Fruit fly (Drosophila melanogaster) whole organism, prepupa: ENCODE results near the gene Dyro.
A peak's percentile ranks its signal among the peaks of the same experiment; 100 is the strongest.

Source experiments
- Blimp-1 ChIP-seq: fragments of 200-800 bp; sonication (Bioruptor generic); optimal IDR thresholded peaks from 3 replicates; lab custom pipeline; 2017; ENCODE audit warnings: missing biosample characterization, missing genetic modification characterization, mild to moderate bottlenecking, moderate library complexity, missing genetic modification reagents
- CG10631 ChIP-seq: fragments of 200-800 bp; sonication (Bioruptor generic); optimal IDR thresholded peaks from 2 replicates; lab custom pipeline; 2016; ENCODE audit warnings: missing biosample characterization, missing genetic modification characterization
- CG10669 ChIP-seq: fragments of 200-800 bp; sonication (Bioruptor generic); optimal IDR thresholded peaks from 3 replicates; lab custom pipeline; 2018; ENCODE audit warnings: missing biosample characterization, mild to moderate bottlenecking, missing genetic modification characterization, moderate library complexity
- CG11294 ChIP-seq: fragments of 200-800 bp; sonication (Bioruptor generic); IDR thresholded peaks from 2 replicates; pipeline ENCODE4 v1.3.6; 2022; ENCODE audit warnings: missing biosample characterization, missing genetic modification characterization
- CG11762 ChIP-seq: fragments of 200-800 bp; sonication (Bioruptor generic); optimal IDR thresholded peaks from 3 replicates; lab custom pipeline; 2016; ENCODE audit warnings: missing biosample characterization, missing genetic modification characterization; ENCODE audit not compliant: insufficient read depth
- CG15336 ChIP-seq: fragments of 200-800 bp; sonication (Bioruptor generic); IDR thresholded peaks from 2 replicates; pipeline ENCODE4 v1.3.6; 2022; ENCODE audit warnings: missing biosample characterization, missing genetic modification characterization
- CG1621 ChIP-seq: fragments of 200-800 bp; sonication (Bioruptor generic); optimal IDR thresholded peaks from 3 replicates; lab custom pipeline; 2018; ENCODE audit warnings: missing biosample characterization, mild to moderate bottlenecking, missing genetic modification characterization
- CG16779 ChIP-seq: fragments of 200-800 bp; sonication (Bioruptor generic); optimal IDR thresholded peaks from 3 replicates; lab custom pipeline; 2017; ENCODE audit warnings: missing biosample characterization, mild to moderate bottlenecking, missing genetic modification characterization
- CG3032 ChIP-seq: fragments of 200-800 bp; optimal IDR thresholded peaks from 2 replicates; lab custom pipeline; 2019; ENCODE audit warnings: missing biosample characterization, mild to moderate bottlenecking, missing genetic modification characterization, moderate library complexity
- CG31627 ChIP-seq: fragments of 200-800 bp; sonication (Bioruptor generic); optimal IDR thresholded peaks from 3 replicates; lab custom pipeline; 2016; ENCODE audit warnings: missing biosample characterization, missing genetic modification characterization
- CG32006 ChIP-seq: fragments of 200-800 bp; sonication (Bioruptor generic); optimal IDR thresholded peaks from 3 replicates; lab custom pipeline; 2017; ENCODE audit warnings: missing biosample characterization, mild to moderate bottlenecking, missing genetic modification characterization
- CG34406 ChIP-seq: fragments of 200-800 bp; sonication (Bioruptor generic); optimal IDR thresholded peaks from 3 replicates; lab custom pipeline; 2016; ENCODE audit warnings: missing biosample characterization, missing genetic modification characterization
- CG3919 ChIP-seq: fragments of 200-800 bp; sonication (Bioruptor generic); optimal IDR thresholded peaks from 3 replicates; lab custom pipeline; 2016; ENCODE audit warnings: missing biosample characterization, missing genetic modification characterization
- CG6854 ChIP-seq: fragments of 200-800 bp; sonication (Bioruptor generic); optimal IDR thresholded peaks from 2 replicates; lab custom pipeline; 2017; ENCODE audit warnings: missing biosample characterization, mild to moderate bottlenecking, missing genetic modification characterization
- CG7368 ChIP-seq: fragments of 200-800 bp; sonication (Bioruptor generic); optimal IDR thresholded peaks from 3 replicates; lab custom pipeline; 2016; ENCODE audit warnings: missing biosample characterization, missing genetic modification characterization
- CG8319 ChIP-seq: fragments of 200-800 bp; sonication (Bioruptor generic); optimal IDR thresholded peaks from 3 replicates; lab custom pipeline; 2016; ENCODE audit warnings: missing biosample characterization, missing genetic modification characterization
- CG9139 ChIP-seq: fragments of 200-800 bp; sonication (Bioruptor generic); optimal IDR thresholded peaks from 3 replicates; lab custom pipeline; 2017; ENCODE audit warnings: missing biosample characterization, mild to moderate bottlenecking, missing genetic modification characterization
- Eip75B ChIP-seq: fragments of 200-800 bp; sonication (Bioruptor generic); optimal IDR thresholded peaks from 3 replicates; lab custom pipeline; 2016; ENCODE audit warnings: missing biosample characterization, missing genetic modification characterization
- Eip78C ChIP-seq: fragments of 200-800 bp; sonication (Bioruptor generic); peaks from one replicate; lab custom pipeline; 2016; ENCODE audit warnings: missing biosample characterization, missing genetic modification characterization
- Eip93F ChIP-seq: fragments of 200-800 bp; sonication (Bioruptor generic); optimal IDR thresholded peaks from 2 replicates; lab custom pipeline; 2016; ENCODE audit warnings: missing biosample characterization, mild to moderate bottlenecking, missing genetic modification characterization
- Ets96B ChIP-seq: fragments of 200-800 bp; optimal IDR thresholded peaks from 2 replicates; lab custom pipeline; 2019; ENCODE audit warnings: missing biosample characterization, mild to moderate bottlenecking, missing genetic modification characterization, moderate library complexity
- Gug ChIP-seq: fragments of 200-800 bp; sonication (Bioruptor generic); IDR thresholded peaks from 2 replicates; pipeline ENCODE4 v1.3.6; 2022; ENCODE audit warnings: missing biosample characterization, missing genetic modification characterization
- Hr39 ChIP-seq: fragments of 200-800 bp; sonication (Bioruptor generic); optimal IDR thresholded peaks from 2 replicates; lab custom pipeline; 2016; ENCODE audit warnings: missing biosample characterization, missing genetic modification characterization
- Hr4 ChIP-seq: fragments of 200-800 bp; sonication (Bioruptor generic); optimal IDR thresholded peaks from 3 replicates; lab custom pipeline; 2016; ENCODE audit warnings: missing biosample characterization, missing genetic modification characterization
- Lpt ChIP-seq: fragments of 200-800 bp; sonication (Bioruptor generic); optimal IDR thresholded peaks from 3 replicates; lab custom pipeline; 2016; ENCODE audit warnings: missing biosample characterization, missing genetic modification characterization
- OdsH ChIP-seq: fragments of 200-800 bp; sonication (Bioruptor generic); optimal IDR thresholded peaks from 3 replicates; lab custom pipeline; 2016; ENCODE audit warnings: missing biosample characterization, missing genetic modification characterization
- Smox ChIP-seq: fragments of 200-800 bp; sonication (Bioruptor generic); optimal IDR thresholded peaks from 3 replicates; lab custom pipeline; 2016; ENCODE audit warnings: missing biosample characterization, missing genetic modification characterization
- Sox102F ChIP-seq: fragments of 200-800 bp; sonication (Bioruptor generic); optimal IDR thresholded peaks from 2 replicates; lab custom pipeline; 2016; ENCODE audit warnings: missing biosample characterization, mild to moderate bottlenecking, missing genetic modification characterization
- Sox14 ChIP-seq: fragments of 200-800 bp; sonication (Bioruptor generic); optimal IDR thresholded peaks from 3 replicates; lab custom pipeline; 2016; ENCODE audit warnings: missing biosample characterization, missing genetic modification characterization
- Sox15 ChIP-seq: fragments of 200-800 bp; sonication (Bioruptor generic); optimal IDR thresholded peaks from 3 replicates; lab custom pipeline; 2016; ENCODE audit warnings: missing biosample characterization, missing genetic modification characterization
- achi ChIP-seq: fragments of 200-800 bp; sonication (Bioruptor generic); optimal IDR thresholded peaks from 3 replicates; lab custom pipeline; 2016; ENCODE audit warnings: missing biosample characterization, missing genetic modification characterization
- acj6 ChIP-seq: fragments of 200-800 bp; sonication (Bioruptor generic); optimal IDR thresholded peaks from 3 replicates; lab custom pipeline; 2016; ENCODE audit warnings: missing biosample characterization, missing genetic modification characterization
- cyc ChIP-seq: fragments of 200-800 bp; sonication (Bioruptor generic); optimal IDR thresholded peaks from 3 replicates; lab custom pipeline; 2016; ENCODE audit warnings: missing biosample characterization, missing genetic modification characterization
- dsx ChIP-seq: fragments of 200-800 bp; optimal IDR thresholded peaks from 3 replicates; lab custom pipeline; 2019; ENCODE audit warnings: missing biosample characterization, mild to moderate bottlenecking, missing genetic modification characterization, moderate library complexity; ENCODE audit not compliant: poor library complexity, severe bottlenecking
- eg ChIP-seq: fragments of 200-800 bp; sonication (Bioruptor generic); IDR thresholded peaks from 3 replicates; pipeline ENCODE4 v1.3.6; 2022; ENCODE audit warnings: missing biosample characterization, missing genetic modification characterization
- esn ChIP-seq: fragments of 200-800 bp; sonication (Bioruptor generic); optimal IDR thresholded peaks from 2 replicates; lab custom pipeline; 2016; ENCODE audit warnings: missing biosample characterization, mild to moderate bottlenecking, missing genetic modification characterization, moderate library complexity
- fd59A ChIP-seq: fragments of 200-800 bp; sonication (Bioruptor generic); optimal IDR thresholded peaks from 2 replicates; lab custom pipeline; 2017; ENCODE audit warnings: missing biosample characterization, mild to moderate bottlenecking, missing genetic modification characterization, missing genetic modification reagents
- fkh ChIP-seq: fragments of 200-800 bp; sonication (Bioruptor generic); optimal IDR thresholded peaks from 3 replicates; lab custom pipeline; 2017; ENCODE audit warnings: missing biosample characterization, mild to moderate bottlenecking, missing genetic modification characterization, moderate library complexity
- lz ChIP-seq: fragments of 200-800 bp; sonication (Bioruptor generic); optimal IDR thresholded peaks from 3 replicates; lab custom pipeline; 2016; ENCODE audit warnings: missing biosample characterization, missing genetic modification characterization
- pdm3 ChIP-seq: fragments of 200-800 bp; sonication (Bioruptor generic); optimal IDR thresholded peaks from 3 replicates; lab custom pipeline; 2016; ENCODE audit warnings: missing biosample characterization, missing genetic modification characterization
- salr ChIP-seq, 2 experiments: fragments of 200-800 bp; sonication (Bioruptor generic); optimal IDR thresholded peaks; 3 replicates each; lab custom pipeline; 2016 to 2018; ENCODE audit warnings: missing biosample characterization in 2 of 2, missing genetic modification characterization in 2 of 2, mild to moderate bottlenecking in 1 of 2
- spab ChIP-seq: fragments of 200-800 bp; sonication (Bioruptor generic); optimal IDR thresholded peaks from 2 replicates; lab custom pipeline; 2017; ENCODE audit warnings: missing biosample characterization, mild to moderate bottlenecking, missing genetic modification characterization, missing genetic modification reagents
- ss ChIP-seq, 2 experiments: fragments of 200-800 bp; sonication (Bioruptor generic); optimal IDR thresholded peaks; 2 replicates in 1 of 2; 3 replicates in 1 of 2; lab custom pipeline; 2017 to 2018; ENCODE audit warnings: mild to moderate bottlenecking in 2 of 2, missing biosample characterization in 2 of 2, missing genetic modification characterization in 2 of 2, moderate library complexity in 1 of 2
- svp ChIP-seq: fragments of 200-800 bp; sonication (Bioruptor generic); peaks from one replicate; lab custom pipeline; 2016; ENCODE audit warnings: missing biosample characterization, missing genetic modification characterization
- topi ChIP-seq: fragments of 200-800 bp; sonication (Bioruptor generic); optimal IDR thresholded peaks from 3 replicates; lab custom pipeline; 2016; ENCODE audit warnings: missing biosample characterization, missing genetic modification characterization
- vri ChIP-seq: fragments of 200-800 bp; sonication (Bioruptor generic); optimal IDR thresholded peaks from 3 replicates; lab custom pipeline; 2016; ENCODE audit warnings: missing biosample characterization, mild to moderate bottlenecking, missing genetic modification characterization

Dyro gene

dm6 chr3L:11285066-11285465 is 10.7 kb downstream of the Dyro start (continued):
- TF ChIP-seq CG1621 (tag; lab: Kevin White, UChicago) (no peak), CG11294 (no peak; the same call in 1 of the 2 replicates), cyc (GFP tag; lab: Kevin White, UChicago) (no peak), CG34406 (GFP tag; lab: Kevin White, UChicago) (no peak), Sox14 (GFP tag; lab: Kevin White, UChicago) (no peak), spab (GFP tag; lab: Kevin White, UChicago) (no peak), CG3032 (tag; lab: Kevin White, UChicago) (no peak), pdm3 (no peak), Eip93F (GFP tag; lab: Kevin White, UChicago) (no peak), Gug (peak; percentile 69), CG16779 (no peak), svp (GFP tag; lab: Kevin White, UChicago) (no peak), lz (no peak), fd59A (GFP tag; lab: Kevin White, UChicago) (no peak), CG8319 (GFP tag; lab: Kevin White, UChicago) (no peak), esn (GFP tag; lab: Kevin White, UChicago) (no peak), ss (GFP tag; optimal IDR thresholded peaks at IDR 0.05; lab: Kevin White, UChicago) (no peak), Hr39 (no peak), CG7368 (GFP tag; lab: Kevin White, UChicago) (no peak), CG11762 (GFP tag; lab: Kevin White, UChicago) (peak; percentile 25), CG6854 (GFP tag; lab: Kevin White, UChicago) (no peak), CG32006 (no peak), CG15336 (GFP tag; lab: Robert Waterston, UW) (no peak), CG10631 (GFP tag; lab: Kevin White, UChicago) (no peak), Eip75B (GFP tag; lab: Kevin White, UChicago) (no peak), Sox15 (GFP tag; lab: Kevin White, UChicago) (no peak), Smox (GFP tag; lab: Kevin White, UChicago) (no peak), achi (no peak), CG31627 (no peak)

- no peak for TF ChIP-seq Lpt (GFP tag; lab: Kevin White, UChicago)
- TF ChIP-seq Eip78C (GFP tag; lab: Kevin White, UChicago): peak; percentile 26
- no peak for TF ChIP-seq pdm3
- TF ChIP-seq CG7368 (GFP tag; lab: Kevin White, UChicago): no peak
- TF ChIP-seq CG3032 (tag; lab: Kevin White, UChicago): no peak
- no peak for TF ChIP-seq lz
- no peak for TF ChIP-seq dsx (GFP tag; lab: Kevin White, UChicago)
- no peak for TF ChIP-seq vri
- TF ChIP-seq cyc (GFP tag; lab: Kevin White, UChicago): no peak
- TF ChIP-seq CG11762 (GFP tag; lab: Kevin White, UChicago): no peak
- no peak for TF ChIP-seq Blimp-1 (GFP tag; lab: Kevin White, UChicago)
- TF ChIP-seq CG1621 (tag; lab: Kevin White, UChicago): no peak
- TF ChIP-seq Ets96B (tag; lab: Kevin White, UChicago): no peak
- no peak for TF ChIP-seq acj6 (GFP tag; lab: Kevin White, UChicago)
- no peak for TF ChIP-seq Sox15 (GFP tag; lab: Kevin White, UChicago)
- TF ChIP-seq achi: no peak
- no peak for TF ChIP-seq salr (GFP tag; optimal IDR thresholded peaks at IDR 0.05; lab: Kevin White, UChicago)
- TF ChIP-seq CG10669 (GFP tag; lab: Kevin White, UChicago): no peak
- no peak for TF ChIP-seq CG3919 (GFP tag; lab: Kevin White, UChicago)
- TF ChIP-seq spab (GFP tag; lab: Kevin White, UChicago): no peak
- TF ChIP-seq CG31627: no peak
- peak; percentile 29; the same call in 1 of the 2 replicates for TF ChIP-seq CG15336 (GFP tag; lab: Robert Waterston, UW)
- peak; percentile 34 for TF ChIP-seq CG9139 (GFP tag; lab: Kevin White, UChicago)
- TF ChIP-seq CG6854 (GFP tag; lab: Kevin White, UChicago): no peak
- no peak for TF ChIP-seq Hr39
- no peak for TF ChIP-seq Sox102F
- no peak for TF ChIP-seq CG10631 (GFP tag; lab: Kevin White, UChicago)
- TF ChIP-seq fkh (GFP tag; lab: Kevin White, UChicago): no peak
- TF ChIP-seq Hr4 (GFP tag; lab: Kevin White, UChicago): no peak
- TF ChIP-seq eg (GFP tag; lab: Robert Waterston, UW): no peak
- no peak for TF ChIP-seq OdsH
- no peak for TF ChIP-seq Eip93F (GFP tag; lab: Kevin White, UChicago)
- no peak for TF ChIP-seq topi (GFP tag; lab: Kevin White, UChicago)
Measured at dm6 chr3L:11284091-11285023, 11.4 kb downstream of the Dyro start.
